Worm (Caenorhabditis elegans): Measurements from ENCODE around the gene BE0003N10.6.

Gene BE0003N10.6

ce11 chrIII:1034853-1035252 lies 25.0 kb downstream of the BE0003N10.6 start:
- TF ChIP-seq lin-32 (GFP tag; optimal IDR thresholded peaks at IDR 0.05), result no peak
- no peak for TF ChIP-seq nhr-237 (tag; optimal IDR thresholded peaks at IDR 0.05)
- no peak for TF ChIP-seq nhr-28 (tag; optimal IDR thresholded peaks at IDR 0.05)
- TF ChIP-seq mls-2 (tag; optimal IDR thresholded peaks at IDR 0.05), result no peak
- no peak for TF ChIP-seq hlh-1 (tag; optimal IDR thresholded peaks at IDR 0.05)
- TF ChIP-seq drap-1 (GFP tag; optimal IDR thresholded peaks at IDR 0.05), result no peak
- no peak for TF ChIP-seq blmp-1 (tag; optimal IDR thresholded peaks at IDR 0.05)
- no peak for TF ChIP-seq lsy-2 (tag; optimal IDR thresholded peaks at IDR 0.05)
- TF ChIP-seq elt-3 (tag; optimal IDR thresholded peaks at IDR 0.05), result no peak
- TF ChIP-seq pha-4 (tag; optimal IDR thresholded peaks at IDR 0.05), result no peak
- no peak for TF ChIP-seq ceh-39 (tag; optimal IDR thresholded peaks at IDR 0.05)
- no peak for TF ChIP-seq unc-62 (GFP tag; optimal IDR thresholded peaks at IDR 0.05)
- TF ChIP-seq M03D4.4 (tag; optimal IDR thresholded peaks at IDR 0.05), result no peak
- TF ChIP-seq mab-5 (tag; optimal IDR thresholded peaks at IDR 0.05), result no peak
- no peak for TF ChIP-seq tbx-8 (GFP tag; optimal IDR thresholded peaks at IDR 0.05)
- TF ChIP-seq ceh-43 (GFP tag; optimal IDR thresholded peaks at IDR 0.05), result no peak
- TF ChIP-seq ham-2 (GFP tag; optimal IDR thresholded peaks at IDR 0.05), result no peak

ce11 chrIII:1030965-1031364 lies 28.9 kb downstream of the BE0003N10.6 start, which contains the start of the genes clc-26 and E_BE45912.2:
clc-26 (minus strand) TSS chrIII:1031065.
E_BE45912.2 (minus strand) TSS chrIII:1031103.
- TF ChIP-seq cnd-1 (tag; optimal IDR thresholded peaks at IDR 0.05) (no peak), ham-2 (GFP tag; optimal IDR thresholded peaks at IDR 0.05) (no peak), mab-5 (tag; optimal IDR thresholded peaks at IDR 0.05) (no peak), lin-32 (GFP tag; optimal IDR thresholded peaks at IDR 0.05) (no peak), flh-1 (GFP tag; optimal IDR thresholded peaks at IDR 0.05) (no peak), drap-1 (GFP tag; optimal IDR thresholded peaks at IDR 0.05) (no peak), ztf-11 (tag; optimal IDR thresholded peaks at IDR 0.05) (no peak), elt-3 (tag; optimal IDR thresholded peaks at IDR 0.05) (no peak), unc-39 (tag; optimal IDR thresholded peaks at IDR 0.05) (no peak), snpc-4 (tag; optimal IDR thresholded peaks at IDR 0.05) (no peak), tbx-8 (GFP tag; optimal IDR thresholded peaks at IDR 0.05) (no peak), bed-3 (GFP tag; optimal IDR thresholded peaks at IDR 0.05) (no peak), ceh-39 (tag; optimal IDR thresholded peaks at IDR 0.05) (no peak), nhr-12 (tag; optimal IDR thresholded peaks at IDR 0.05) (no peak), lin-13 (tag; optimal IDR thresholded peaks at IDR 0.05) (no peak)

- TF ChIP-seq tbx-8 (GFP tag; optimal IDR thresholded peaks at IDR 0.05), result no peak
- no peak for TF ChIP-seq snpc-4 (tag; optimal IDR thresholded peaks at IDR 0.05)
- TF ChIP-seq M03D4.4 (tag; optimal IDR thresholded peaks at IDR 0.05), result no peak
Observed at ce11 chrIII:1028233-1028632, 31.6 kb downstream of the BE0003N10.6 start.

ce11 chrIII:1026261-1026660 lies 33.6 kb downstream of the BE0003N10.6 start, which contains the start of gene clc-25:
clc-25 (minus strand) TSS chrIII:1026361.
- TF ChIP-seq nhr-237 (tag; optimal IDR thresholded peaks at IDR 0.05) (no peak), blmp-1 (tag; optimal IDR thresholded peaks at IDR 0.05) (no peak), nhr-2 (tag; optimal IDR thresholded peaks at IDR 0.05) (no peak), nhr-28 (tag; optimal IDR thresholded peaks at IDR 0.05) (no peak), bed-3 (GFP tag; optimal IDR thresholded peaks at IDR 0.05) (no peak), sptf-1 (tag; optimal IDR thresholded peaks at IDR 0.05) (no peak), drap-1 (GFP tag; optimal IDR thresholded peaks at IDR 0.05) (no peak), unc-62 (GFP tag; optimal IDR thresholded peaks at IDR 0.05) (no peak), ces-1 (GFP tag; optimal IDR thresholded peaks at IDR 0.05) (no peak), cnd-1 (tag; optimal IDR thresholded peaks at IDR 0.05) (no peak), flh-1 (GFP tag; optimal IDR thresholded peaks at IDR 0.05) (no peak), unc-120 (tag; optimal IDR thresholded peaks at IDR 0.05; ENCODE audit: poor library complexity, severe bottlenecking) (no peak), nhr-76 (tag; optimal IDR thresholded peaks at IDR 0.05) (no peak), lin-32 (GFP tag; optimal IDR thresholded peaks at IDR 0.05) (no peak)

- TF ChIP-seq nhr-28 (tag; optimal IDR thresholded peaks at IDR 0.05) (no peak), ztf-11 (tag; optimal IDR thresholded peaks at IDR 0.05) (no peak), flh-1 (GFP tag; optimal IDR thresholded peaks at IDR 0.05) (no peak), mls-2 (tag; optimal IDR thresholded peaks at IDR 0.05) (no peak), tbx-8 (GFP tag; optimal IDR thresholded peaks at IDR 0.05) (no peak), ceh-43 (GFP tag; optimal IDR thresholded peaks at IDR 0.05) (no peak), M03D4.4 (tag; optimal IDR thresholded peaks at IDR 0.05) (no peak), elt-3 (tag; optimal IDR thresholded peaks at IDR 0.05) (no peak)
Observed at ce11 chrIII:1020732-1021131, 39.1 kb downstream of the BE0003N10.6 start, which contains the start of gene clc-23. clc-23 (plus strand) TSS chrIII:1020954.

Data from whole organism, mixed stage, embryonic.